Worm (Caenorhabditis elegans) whole organism, midembryonic: Measurements from ENCODE around the gene Y51A2B.6.

Source experiments
- cog-1 ChIP-seq: sonication (generic microtip); optimal IDR thresholded peaks from 2 replicates; lab custom pipeline; 2016; ENCODE audit warnings: missing genetic modification characterization, missing compliant biosample characterization
- klf-2 ChIP-seq: fragments of 200-800 bp; sonication (Bioruptor generic); conservative IDR thresholded peaks from 2 replicates; pipeline ENCODE4 v1.3.6; 2022; ENCODE audit warnings: missing genetic modification reagents, missing genetic modification characterization, missing compliant biosample characterization
- med-1 ChIP-seq: sonication (generic microtip); optimal IDR thresholded peaks from 2 replicates; lab custom pipeline; 2017; ENCODE audit warnings: missing genetic modification characterization, mild to moderate bottlenecking, missing compliant biosample characterization, antibody characterized with exemption, missing genetic modification reagents; ENCODE audit not compliant: insufficient read depth
- ref-1 ChIP-seq: fragments of 200-800 bp; sonication (Bioruptor generic); conservative IDR thresholded peaks from 2 replicates; pipeline ENCODE4 v1.3.6; 2022; ENCODE audit warnings: missing genetic modification reagents, missing genetic modification characterization, missing compliant biosample characterization
- ztf-29 ChIP-seq: fragments of 200-800 bp; sonication (Bioruptor generic); IDR thresholded peaks from 2 replicates; pipeline ENCODE4 v1.3.6; 2022; ENCODE audit warnings: missing genetic modification reagents, missing genetic modification characterization, missing compliant biosample characterization

DNA sequence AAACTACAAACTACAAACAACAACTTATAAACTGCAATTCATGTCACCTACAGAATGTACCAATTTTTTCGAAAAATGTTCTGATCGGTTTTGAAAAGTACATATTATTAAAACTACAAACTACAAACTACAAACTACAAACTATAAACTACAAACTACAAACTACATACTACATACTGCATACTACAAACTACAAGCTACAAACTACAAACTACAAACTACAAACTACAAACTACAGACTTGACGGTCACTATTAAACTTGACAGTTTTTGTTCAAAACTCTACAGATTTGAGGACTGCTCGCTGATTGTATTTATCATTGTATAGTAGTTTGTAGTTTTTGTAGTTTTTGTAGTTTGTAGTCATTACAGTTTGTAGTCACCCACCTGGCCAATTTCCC, 39.8 kb downstream of the Y51A2B.6 start:
- TF ChIP-seq ref-1 (GFP tag; lab: Robert Waterston, UW), result no peak
- no peak for TF ChIP-seq cog-1 (tag; lab: Kevin White, UChicago)
- TF ChIP-seq ztf-29 (GFP tag; lab: Robert Waterston, UW), result no peak
- no peak for TF ChIP-seq med-1 (GFP tag; lab: Kevin White, UChicago)
- no peak for TF ChIP-seq klf-2 (GFP tag; lab: Robert Waterston, UW)
